Worm (Caenorhabditis elegans) whole organism, young adult: ENCODE results near the gene R01H2.8.

ENCODE experiments used
- B0019.2 ChIP-seq: fragments of 200-800 bp; sonication (Bioruptor generic); conservative IDR thresholded peaks from 2 replicates; pipeline ENCODE4 v1.3.6; 2022; ENCODE audit warnings: missing genetic modification reagents, missing genetic modification characterization, missing compliant biosample characterization
- B0035.1 ChIP-seq: sonication (generic microtip); optimal IDR thresholded peaks from 2 replicates; lab custom pipeline; 2016; ENCODE audit warnings: missing genetic modification characterization, mild to moderate bottlenecking, missing compliant biosample characterization, missing genotype, missing genetic modification reagents
- C17E4.6 ChIP-seq: fragments of 200-800 bp; sonication (Bioruptor generic); IDR thresholded peaks from 2 replicates; pipeline ENCODE4 v1.3.6; 2022; ENCODE audit warnings: missing genetic modification reagents, missing genetic modification characterization, missing compliant biosample characterization
- F23B12.7 ChIP-seq: sonication (generic microtip); optimal IDR thresholded peaks from 2 replicates; lab custom pipeline; 2017; ENCODE audit warnings: missing genetic modification characterization, mild to moderate bottlenecking, missing compliant biosample characterization, antibody characterized with exemption, moderate library complexity; ENCODE audit not compliant: insufficient read depth
- F33H1.4 ChIP-seq: fragments of 200-800 bp; sonication (Bioruptor generic); IDR thresholded peaks from 2 replicates; pipeline ENCODE4 v1.3.6; 2022; ENCODE audit warnings: missing genetic modification reagents, missing genetic modification characterization, missing compliant biosample characterization
- F37B4.10 ChIP-seq: fragments of 200-800 bp; sonication (Bioruptor generic); IDR thresholded peaks from 2 replicates; pipeline ENCODE4 v1.3.6; 2022; ENCODE audit warnings: missing genetic modification characterization, missing compliant biosample characterization
- F52B5.7 ChIP-seq: sonication (generic microtip); optimal IDR thresholded peaks from 2 replicates; lab custom pipeline; 2016; ENCODE audit warnings: mild to moderate bottlenecking, missing genetic modification characterization, missing compliant biosample characterization
- F57A8.1 ChIP-seq: fragments of 200-800 bp; sonication (Bioruptor generic); optimal IDR thresholded peaks from 2 replicates; lab custom pipeline; 2018; ENCODE audit warnings: mild to moderate bottlenecking, missing genetic modification characterization, moderate library complexity, missing compliant biosample characterization
- F57C9.4 ChIP-seq: sonication (generic microtip); optimal IDR thresholded peaks from 2 replicates; lab custom pipeline; 2017; ENCODE audit warnings: mild to moderate bottlenecking, missing genetic modification characterization, missing compliant biosample characterization
- Y53G8AR.9 ChIP-seq: fragments of 200-800 bp; sonication (Bioruptor generic); conservative IDR thresholded peaks from 2 replicates; pipeline ENCODE4 v1.3.6; 2022; ENCODE audit warnings: missing genetic modification reagents, missing genetic modification characterization, missing compliant biosample characterization
- Y79H2A.3 ChIP-seq: fragments of 200-800 bp; sonication (Bioruptor generic); conservative IDR thresholded peaks from 2 replicates; pipeline ENCODE4 v1.3.6; 2022; ENCODE audit warnings: missing genetic modification reagents, missing genetic modification characterization, missing compliant biosample characterization
- akir-1 ChIP-seq: fragments of 200-800 bp; sonication (Bioruptor generic); optimal IDR thresholded peaks from 2 replicates; lab custom pipeline; 2018; ENCODE audit warnings: mild to moderate bottlenecking, missing genetic modification characterization, moderate library complexity, missing compliant biosample characterization
- atf-7 ChIP-seq: sonication (generic microtip); optimal IDR thresholded peaks from 2 replicates; lab custom pipeline; 2017; ENCODE audit warnings: mild to moderate bottlenecking, missing genetic modification characterization, missing compliant biosample characterization
- bed-1 ChIP-seq: fragments of 200-800 bp; sonication (Bioruptor generic); IDR thresholded peaks from 2 replicates; pipeline ENCODE4 v1.3.6; 2022; ENCODE audit warnings: missing genetic modification reagents, missing genetic modification characterization, missing compliant biosample characterization
- bed-2 ChIP-seq: fragments of 200-800 bp; sonication (Bioruptor generic); IDR thresholded peaks from 2 replicates; pipeline ENCODE4 v1.3.6; 2022; ENCODE audit warnings: missing genetic modification reagents, missing genetic modification characterization, missing compliant biosample characterization
- ccch-3 ChIP-seq: fragments of 200-800 bp; sonication (Bioruptor generic); optimal IDR thresholded peaks from 2 replicates; lab custom pipeline; 2018; ENCODE audit warnings: mild to moderate bottlenecking, missing genetic modification characterization, missing compliant biosample characterization
- cebp-1 ChIP-seq, 2 experiments: fragments of 200-800 bp in 1 of 2; sonication (Bioruptor generic) in 1 of 2; sonication (generic microtip) in 1 of 2; IDR thresholded peaks in 1 of 2; optimal IDR thresholded peaks in 1 of 2; 2 replicates each; pipeline versions ENCODE4 v1.3.6 to Lab custom; 2017 to 2022; ENCODE audit warnings: missing compliant biosample characterization in 2 of 2, missing genetic modification characterization in 2 of 2, mild to moderate bottlenecking in 1 of 2, missing genetic modification reagents in 1 of 2, moderate library complexity in 1 of 2
- ceh-40 ChIP-seq: fragments of 200-800 bp; sonication (Bioruptor generic); IDR thresholded peaks from 2 replicates; pipeline ENCODE4 v1.3.6; 2022; ENCODE audit warnings: missing genetic modification characterization, missing compliant biosample characterization
- ceh-58 ChIP-seq: fragments of 200-800 bp; sonication (Bioruptor generic); IDR thresholded peaks from 2 replicates; pipeline ENCODE4 v1.3.6; 2022; ENCODE audit warnings: missing genetic modification characterization, missing compliant biosample characterization
- dpl-1 ChIP-seq: fragments of 150-350 bp; optimal IDR thresholded peaks from 2 replicates; lab custom pipeline; 2014; ENCODE audit warnings: missing biosample characterization, missing genetic modification reagents, missing genetic modification characterization
- egl-18 ChIP-seq: fragments of 200-800 bp; sonication (Bioruptor generic); IDR thresholded peaks from 2 replicates; pipeline ENCODE4 v1.3.6; 2022; ENCODE audit warnings: missing genetic modification reagents, missing genetic modification characterization, missing compliant biosample characterization
- gei-17 ChIP-seq: fragments of 200-800 bp; sonication (Bioruptor generic); optimal IDR thresholded peaks from 2 replicates; lab custom pipeline; 2018; ENCODE audit warnings: mild to moderate bottlenecking, missing genetic modification characterization, missing compliant biosample characterization
- him-1 ChIP-seq: sonication (generic microtip); optimal IDR thresholded peaks from 2 replicates; lab custom pipeline; 2016; ENCODE audit warnings: missing genotype, missing genetic modification reagents, missing genetic modification characterization, missing compliant biosample characterization
- hsf-1 ChIP-seq: fragments of 200-800 bp; sonication (Bioruptor generic); IDR thresholded peaks from 2 replicates; pipeline ENCODE4 v1.3.6; 2022; ENCODE audit warnings: missing genetic modification reagents, missing genetic modification characterization, missing compliant biosample characterization
- let-607 ChIP-seq, 2 experiments: fragments of 200-800 bp in 1 of 2; sonication (Bioruptor generic) in 1 of 2; sonication (generic microtip) in 1 of 2; optimal IDR thresholded peaks; 2 replicates each; lab custom pipeline; 2016 to 2018; ENCODE audit warnings: mild to moderate bottlenecking in 2 of 2, missing compliant biosample characterization in 2 of 2, missing genetic modification characterization in 2 of 2, moderate library complexity in 2 of 2, missing genotype in 1 of 2
- lin-54 ChIP-seq: fragments of 200-800 bp; sonication (Bioruptor generic); optimal IDR thresholded peaks from 2 replicates; lab custom pipeline; 2018; ENCODE audit warnings: mild to moderate bottlenecking, missing genetic modification characterization, missing compliant biosample characterization
- lir-1 ChIP-seq: fragments of 200-800 bp; sonication (Bioruptor generic); conservative IDR thresholded peaks from 2 replicates; pipeline ENCODE4 v1.3.6; 2022; ENCODE audit warnings: missing genetic modification reagents, missing genetic modification characterization, missing compliant biosample characterization
- madf-10 ChIP-seq: sonication (generic microtip); optimal IDR thresholded peaks from 2 replicates; lab custom pipeline; 2016; ENCODE audit warnings: mild to moderate bottlenecking, missing genetic modification characterization, missing compliant biosample characterization
- madf-3 ChIP-seq: fragments of 200-800 bp; sonication (Bioruptor generic); IDR thresholded peaks from 2 replicates; pipeline ENCODE4 v1.3.6; 2022; ENCODE audit warnings: missing genetic modification reagents, missing genetic modification characterization, missing compliant biosample characterization
- madf-8 ChIP-seq: fragments of 200-800 bp; sonication (Bioruptor generic); conservative IDR thresholded peaks from 2 replicates; pipeline ENCODE4 v1.3.6; 2022; ENCODE audit warnings: missing genetic modification reagents, missing genetic modification characterization, missing compliant biosample characterization
- mes-4 ChIP-seq: sonication (generic microtip); optimal IDR thresholded peaks from 2 replicates; lab custom pipeline; 2016; ENCODE audit warnings: missing genotype, missing genetic modification characterization, missing compliant biosample characterization
- nfya-1 ChIP-seq: sonication (generic microtip); optimal IDR thresholded peaks from 2 replicates; lab custom pipeline; 2017; ENCODE audit warnings: antibody characterized with exemption, missing compliant biosample characterization, missing genetic modification characterization, borderline replicate concordance; ENCODE audit not compliant: insufficient read depth
- nhr-120 ChIP-seq: fragments of 200-800 bp; sonication (Bioruptor generic); IDR thresholded peaks from 2 replicates; pipeline ENCODE4 v1.3.6; 2022; ENCODE audit warnings: missing genetic modification characterization, missing compliant biosample characterization
- nhr-90 ChIP-seq: sonication (generic microtip); optimal IDR thresholded peaks from 2 replicates; lab custom pipeline; 2016; ENCODE audit warnings: missing genotype, mild to moderate bottlenecking, missing genetic modification characterization, missing compliant biosample characterization
- pha-4 ChIP-seq: fragments of 150-350 bp; sonication (generic microtip); optimal IDR thresholded peaks from 2 replicates; lab custom pipeline; 2014; ENCODE audit warnings: missing biosample characterization, missing genetic modification reagents, missing genetic modification characterization
- rec-8 ChIP-seq, 2 experiments: sonication (generic microtip); optimal IDR thresholded peaks; 2 replicates each; lab custom pipeline; 2016; ENCODE audit warnings: mild to moderate bottlenecking in 2 of 2, missing genetic modification characterization in 2 of 2, missing genetic modification reagents in 2 of 2, missing genotype in 2 of 2, missing biosample characterization in 1 of 2, missing compliant biosample characterization in 1 of 2, moderate library complexity in 1 of 2
- repo-1 ChIP-seq: sonication (generic microtip); optimal IDR thresholded peaks from 2 replicates; lab custom pipeline; 2017; ENCODE audit warnings: mild to moderate bottlenecking, missing genetic modification characterization, missing compliant biosample characterization
- sea-2 ChIP-seq: fragments of 200-800 bp; sonication (Bioruptor generic); IDR thresholded peaks from 2 replicates; pipeline ENCODE4 v1.3.6; 2022; ENCODE audit warnings: missing genetic modification characterization, missing compliant biosample characterization
- snpc-1.3 ChIP-seq: sonication (generic microtip); optimal IDR thresholded peaks from 2 replicates; lab custom pipeline; 2017; ENCODE audit warnings: missing genetic modification characterization, mild to moderate bottlenecking, missing compliant biosample characterization, antibody characterized with exemption, moderate library complexity, missing genotype, missing genetic modification reagents; ENCODE audit not compliant: insufficient read depth
- somi-1 ChIP-seq: fragments of 200-800 bp; sonication (Bioruptor generic); optimal IDR thresholded peaks from 2 replicates; lab custom pipeline; 2018; ENCODE audit warnings: mild to moderate bottlenecking, missing genetic modification characterization, missing compliant biosample characterization
- tbx-9 ChIP-seq: sonication (generic microtip); optimal IDR thresholded peaks from 2 replicates; lab custom pipeline; 2016; ENCODE audit warnings: borderline replicate concordance, missing genetic modification characterization, inconsistent platforms, missing compliant biosample characterization
- tlf-1 ChIP-seq: fragments of 200-800 bp; sonication (Bioruptor generic); optimal IDR thresholded peaks from 2 replicates; lab custom pipeline; 2018; ENCODE audit warnings: mild to moderate bottlenecking, missing genetic modification characterization, missing compliant biosample characterization
- unc-130 ChIP-seq: sonication (generic microtip); optimal IDR thresholded peaks from 2 replicates; lab custom pipeline; 2016; ENCODE audit warnings: missing genetic modification reagents, missing genetic modification characterization, missing compliant biosample characterization
- zfh-2 ChIP-seq: fragments of 200-800 bp; sonication (Bioruptor generic); conservative IDR thresholded peaks from 2 replicates; pipeline ENCODE4 v1.3.6; 2022; ENCODE audit warnings: missing genetic modification reagents, missing genetic modification characterization, missing compliant biosample characterization
- zim-3 ChIP-seq: sonication (generic microtip); optimal IDR thresholded peaks from 2 replicates; lab custom pipeline; 2017; ENCODE audit warnings: mild to moderate bottlenecking, missing genetic modification characterization, moderate library complexity, missing compliant biosample characterization
- ztf-18 ChIP-seq: sonication (generic microtip); optimal IDR thresholded peaks from 2 replicates; lab custom pipeline; 2016; ENCODE audit warnings: missing genotype, mild to moderate bottlenecking, missing genetic modification characterization, missing compliant biosample characterization

Gene R01H2.8

DNA sequence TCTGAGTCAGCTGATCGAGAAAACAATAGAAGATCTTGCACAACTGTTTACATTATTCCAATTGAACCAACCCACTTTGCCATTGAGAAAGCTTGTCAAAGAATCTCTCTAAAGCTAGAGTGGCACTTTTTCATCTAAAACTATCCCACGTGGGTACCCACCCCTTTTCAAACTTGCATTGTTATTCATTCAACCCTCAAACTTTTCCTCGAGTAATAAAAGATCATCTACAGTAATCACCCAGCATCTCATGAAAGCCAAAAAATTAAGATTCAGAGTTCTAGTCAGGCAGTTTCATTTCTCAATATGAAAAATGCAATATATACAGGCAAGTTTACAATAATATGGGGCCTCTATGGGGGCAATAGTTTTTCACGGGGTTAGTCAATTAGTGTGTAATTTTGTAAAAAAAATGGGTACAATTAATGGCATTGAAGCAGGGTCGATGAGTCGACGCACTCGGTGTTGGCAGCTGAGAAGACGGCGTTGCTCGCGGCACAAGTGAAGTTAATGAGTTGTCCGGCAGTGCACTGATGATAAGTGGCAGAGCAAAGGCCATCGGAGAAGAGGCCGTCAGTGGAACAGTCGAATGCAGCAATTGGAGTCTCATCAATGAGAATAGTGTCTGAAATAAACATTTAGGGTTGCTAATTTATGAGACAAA lies 33.1 kb downstream of the R01H2.8 start:
- TF ChIP-seq ccch-3 (GFP tag; lab: Kevin White, UChicago) (no peak), F52B5.7 (tag; lab: Kevin White, UChicago) (peak; percentile 72), unc-130 (GFP tag; lab: Kevin White, UChicago) (peak; percentile 74), akir-1 (GFP tag; lab: Kevin White, UChicago) (no peak), zim-3 (tag; lab: Kevin White, UChicago) (no peak), nhr-120 (GFP tag; lab: Robert Waterston, UW) (no peak), him-1 (peak; percentile 8), madf-10 (tag; lab: Kevin White, UChicago) (no peak), F57C9.4 (tag; lab: Kevin White, UChicago) (no peak), madf-8 (GFP tag; lab: Robert Waterston, UW) (peak; percentile 36; the same call in 1 of the 2 replicates), rec-8 (tag; optimal IDR thresholded peaks at IDR 0.05; lab: Kevin White, UChicago) (no peak), F33H1.4 (GFP tag; lab: Robert Waterston, UW) (peak; percentile 35), atf-7 (peak; percentile 24), sea-2 (GFP tag; lab: Robert Waterston, UW) (no peak), tbx-9 (tag; lab: Kevin White, UChicago) (no peak), Y53G8AR.9 (peak; percentile 83), F37B4.10 (GFP tag; lab: Robert Waterston, UW) (no peak), mes-4 (no peak), C17E4.6 (0 out of 2 replicates have a peak, but pooled peaks have one; percentile 11), lin-54 (GFP tag; lab: Kevin White, UChicago) (peak; percentile 70), snpc-1.3 (tag; lab: Kevin White, UChicago) (peak; percentile 67), ztf-18 (tag; lab: Kevin White, UChicago) (peak; percentile 38), gei-17 (GFP tag; lab: Kevin White, UChicago) (no peak), bed-1 (GFP tag; lab: Robert Waterston, UW) (no peak), madf-3 (GFP tag; lab: Robert Waterston, UW) (peak; percentile 85), ceh-40 (no peak), pha-4 (tag; lab: Kevin White, UChicago) (no peak), F23B12.7 (tag; lab: Kevin White, UChicago) (no peak), F57A8.1 (GFP tag; lab: Kevin White, UChicago) (no peak), hsf-1 (GFP tag; lab: Robert Waterston, UW) (peak; percentile 84), B0019.2 (GFP tag; lab: Robert Waterston, UW) (no peak; the same call in 1 of the 2 replicates), Y79H2A.3 (peak; percentile 95), egl-18 (GFP tag; lab: Robert Waterston, UW) (no peak), dpl-1 (GFP tag; lab: Kevin White, UChicago) (no peak), nfya-1 (tag; lab: Kevin White, UChicago) (no peak), let-607 (tag; optimal IDR thresholded peaks at IDR 0.05; lab: Kevin White, UChicago) (no peak), nhr-90 (tag; lab: Kevin White, UChicago) (no peak), bed-2 (GFP tag; lab: Robert Waterston, UW) (no peak), somi-1 (GFP tag; lab: Kevin White, UChicago) (no peak), tlf-1 (GFP tag; lab: Kevin White, UChicago) (peak; percentile 82), lir-1 (GFP tag; lab: Robert Waterston, UW) (peak; percentile 23; the same call in 1 of the 2 replicates), ceh-58 (GFP tag; lab: Robert Waterston, UW) (peak; percentile 62; the same call in 1 of the 2 replicates), zfh-2 (GFP tag; lab: Robert Waterston, UW) (no peak), repo-1 (tag; lab: Kevin White, UChicago) (peak; percentile 43), cebp-1 (GFP tag; IDR thresholded peaks at IDR 0.05; lab: Robert Waterston, UW) (no peak; the same call in 1 of the 2 replicates), cebp-1 (tag; optimal IDR thresholded peaks at IDR 0.05; lab: Kevin White, UChicago) (no peak), B0035.1 (tag; lab: Kevin White, UChicago) (no peak)
